Worm (Caenorhabditis elegans) whole organism, L1 larva: ENCODE data around the gene nhr-143.
A peak's percentile ranks its signal among the peaks of the same experiment; 100 is the strongest.

ENCODE experiments used
- C16A3.4 ChIP-seq: fragments of 150-350 bp; optimal IDR thresholded peaks from 2 replicates; lab custom pipeline; 2014; ENCODE audit warnings: missing biosample characterization, missing genetic modification characterization
- Y116A8C.19 ChIP-seq: sonication (generic microtip); optimal IDR thresholded peaks from 2 replicates; lab custom pipeline; 2016; ENCODE audit warnings: missing compliant biosample characterization, missing genetic modification characterization, borderline replicate concordance
- aha-1 ChIP-seq: fragments of 150-350 bp; optimal IDR thresholded peaks from 2 replicates; lab custom pipeline; 2014; ENCODE audit warnings: missing biosample characterization, missing genetic modification characterization
- alr-1 ChIP-seq: fragments of 200-800 bp; sonication (Bioruptor generic); optimal IDR thresholded peaks from 2 replicates; lab custom pipeline; 2018; ENCODE audit warnings: borderline replicate concordance, mild to moderate bottlenecking, missing genetic modification characterization, missing compliant biosample characterization
- aly-2 ChIP-seq: fragments of 150-350 bp; optimal IDR thresholded peaks from 2 replicates; lab custom pipeline; 2014; ENCODE audit warnings: missing biosample characterization, missing genetic modification characterization
- ama-1 ChIP-seq: fragments of 150-350 bp; optimal IDR thresholded peaks from 2 replicates; lab custom pipeline; 2014
- blmp-1 ChIP-seq: fragments of 150-350 bp; optimal IDR thresholded peaks from 2 replicates; lab custom pipeline; 2014; ENCODE audit warnings: missing biosample characterization, missing genetic modification characterization
- ceh-63 ChIP-seq: fragments of 200-800 bp; sonication (Bioruptor generic); optimal IDR thresholded peaks from 2 replicates; lab custom pipeline; 2018; ENCODE audit warnings: mild to moderate bottlenecking, missing genetic modification characterization, missing compliant biosample characterization
- ceh-8 ChIP-seq: fragments of 200-800 bp; sonication (Bioruptor generic); optimal IDR thresholded peaks from 2 replicates; lab custom pipeline; 2018; ENCODE audit warnings: mild to moderate bottlenecking, missing genetic modification characterization, moderate library complexity, missing compliant biosample characterization
- ceh-82 ChIP-seq, 3 experiments: fragments of 150-350 bp in 1 of 3; sonication (generic microtip) in 2 of 3; optimal IDR thresholded peaks; 2 replicates each; lab custom pipeline; 2014 to 2017; ENCODE audit warnings: missing biosample characterization in 3 of 3, missing genetic modification characterization in 3 of 3
- ces-1 ChIP-seq: fragments of 150-350 bp; optimal IDR thresholded peaks from 2 replicates; lab custom pipeline; 2014; ENCODE audit warnings: missing biosample characterization, missing genetic modification reagents, missing genetic modification characterization
- efl-3 ChIP-seq: fragments of 200-800 bp; sonication (Bioruptor generic); optimal IDR thresholded peaks from 2 replicates; lab custom pipeline; 2018; ENCODE audit warnings: mild to moderate bottlenecking, missing genetic modification characterization, missing compliant biosample characterization
- egl-13 ChIP-seq: sonication (generic microtip); optimal IDR thresholded peaks from 2 replicates; lab custom pipeline; 2016; ENCODE audit warnings: missing genotype, missing genetic modification reagents, missing genetic modification characterization, missing compliant biosample characterization
- egl-27 ChIP-seq, 2 experiments: fragments of 150-350 bp in 1 of 2; sonication (generic microtip); optimal IDR thresholded peaks; 3 replicates each; lab custom pipeline; 2017 to 2018; ENCODE audit warnings: missing biosample characterization in 2 of 2, missing genetic modification characterization in 2 of 2, missing genetic modification reagents in 2 of 2
- elt-2 ChIP-seq: sonication (generic microtip); optimal IDR thresholded peaks from 2 replicates; lab custom pipeline; 2016; ENCODE audit warnings: missing genetic modification characterization, mild to moderate bottlenecking, inconsistent platforms, missing compliant biosample characterization, missing genetic modification reagents
- elt-3 ChIP-seq, 6 experiments: fragments of 150-350 bp in 1 of 6; sonication (generic microtip); optimal IDR thresholded peaks; 2 replicates each; lab custom pipeline; 2017 to 2018; ENCODE audit warnings: missing biosample characterization in 6 of 6, missing genetic modification characterization in 6 of 6, inconsistent platforms in 1 of 6
- ets-5 ChIP-seq: fragments of 200-800 bp; sonication (Bioruptor generic); IDR thresholded peaks from 2 replicates; pipeline ENCODE4 v1.3.6; 2022; ENCODE audit warnings: missing genetic modification characterization, missing compliant biosample characterization
- fkh-10 ChIP-seq: sonication (generic microtip); optimal IDR thresholded peaks from 2 replicates; lab custom pipeline; 2017; ENCODE audit warnings: missing biosample characterization, missing genetic modification reagents, missing genetic modification characterization
- fos-1 ChIP-seq: fragments of 150-350 bp; optimal IDR thresholded peaks from 2 replicates; lab custom pipeline; 2014; ENCODE audit warnings: missing biosample characterization, missing genetic modification characterization
- hlh-4 ChIP-seq: sonication (generic microtip); optimal IDR thresholded peaks from 2 replicates; lab custom pipeline; 2016; ENCODE audit warnings: mild to moderate bottlenecking, missing genetic modification characterization, missing compliant biosample characterization
- hpl-2 ChIP-seq: fragments of 150-350 bp; optimal IDR thresholded peaks from 2 replicates; lab custom pipeline; 2014; ENCODE audit warnings: missing biosample characterization, missing genetic modification reagents, missing genetic modification characterization
- jun-1 ChIP-seq: fragments of 150-350 bp; optimal IDR thresholded peaks from 2 replicates; lab custom pipeline; 2014; ENCODE audit warnings: missing biosample characterization, missing genetic modification reagents, missing genetic modification characterization
- lin-14 ChIP-seq: fragments of 200-800 bp; sonication (Bioruptor generic); optimal IDR thresholded peaks from 2 replicates; lab custom pipeline; 2018; ENCODE audit warnings: mild to moderate bottlenecking, missing genetic modification characterization, moderate library complexity, missing compliant biosample characterization
- lin-15B ChIP-seq: fragments of 150-350 bp; sonication (generic microtip); optimal IDR thresholded peaks from 3 replicates; lab custom pipeline; 2014; ENCODE audit warnings: missing biosample characterization, missing genetic modification characterization
- lsy-2 ChIP-seq, 2 experiments: fragments of 150-350 bp; optimal IDR thresholded peaks; 2 replicates each; lab custom pipeline; 2014; ENCODE audit warnings: missing biosample characterization in 2 of 2, missing genetic modification characterization in 2 of 2
- mep-1 ChIP-seq: fragments of 150-350 bp; optimal IDR thresholded peaks from 2 replicates; lab custom pipeline; 2014; ENCODE audit warnings: missing biosample characterization, missing genetic modification characterization
- nhr-11 ChIP-seq: fragments of 150-350 bp; optimal IDR thresholded peaks from 2 replicates; lab custom pipeline; 2014; ENCODE audit warnings: missing biosample characterization, missing genetic modification characterization
- nhr-12 ChIP-seq: sonication (generic microtip); optimal IDR thresholded peaks from 2 replicates; lab custom pipeline; 2017; ENCODE audit warnings: missing biosample characterization, missing genetic modification characterization
- nhr-237 ChIP-seq: fragments of 150-350 bp; optimal IDR thresholded peaks from 2 replicates; lab custom pipeline; 2014; ENCODE audit warnings: missing biosample characterization, missing genetic modification characterization
- nhr-47 ChIP-seq: sonication (generic microtip); optimal IDR thresholded peaks from 2 replicates; lab custom pipeline; 2016; ENCODE audit warnings: mild to moderate bottlenecking, missing genetic modification characterization, moderate library complexity, missing compliant biosample characterization
- nhr-71 ChIP-seq: sonication (generic microtip); optimal IDR thresholded peaks from 2 replicates; lab custom pipeline; 2016; ENCODE audit warnings: mild to moderate bottlenecking, missing genetic modification characterization, moderate library complexity, missing compliant biosample characterization
- nhr-76 ChIP-seq: sonication (generic microtip); optimal IDR thresholded peaks from 2 replicates; lab custom pipeline; 2017; ENCODE audit warnings: missing biosample characterization, missing genetic modification characterization
- nhr-84 ChIP-seq: sonication (generic microtip); optimal IDR thresholded peaks from 2 replicates; lab custom pipeline; 2017; ENCODE audit warnings: missing biosample characterization, missing genetic modification characterization
- nhr-85 ChIP-seq: sonication (generic microtip); peaks from one replicate; lab custom pipeline; 2016; ENCODE audit warnings: missing genetic modification characterization, inconsistent platforms, missing compliant biosample characterization
- pax-3 ChIP-seq: fragments of 200-800 bp; sonication (Bioruptor generic); optimal IDR thresholded peaks from 2 replicates; lab custom pipeline; 2018; ENCODE audit warnings: mild to moderate bottlenecking, missing genetic modification characterization, moderate library complexity, missing compliant biosample characterization
- rnt-1 ChIP-seq: sonication (generic microtip); optimal IDR thresholded peaks from 2 replicates; lab custom pipeline; 2016; ENCODE audit warnings: mild to moderate bottlenecking, missing genetic modification characterization, moderate library complexity, missing compliant biosample characterization
- skn-1 ChIP-seq: fragments of 150-350 bp; optimal IDR thresholded peaks from 2 replicates; lab custom pipeline; 2014; ENCODE audit warnings: missing biosample characterization, missing genetic modification characterization
- snu-23 ChIP-seq: sonication (generic microtip); optimal IDR thresholded peaks from 2 replicates; lab custom pipeline; 2016; ENCODE audit warnings: missing genetic modification characterization, missing compliant biosample characterization
- sox-4 ChIP-seq: sonication (generic microtip); optimal IDR thresholded peaks from 2 replicates; lab custom pipeline; 2016; ENCODE audit warnings: missing genetic modification characterization, missing compliant biosample characterization
- sptf-1 ChIP-seq: fragments of 150-350 bp; optimal IDR thresholded peaks from 2 replicates; lab custom pipeline; 2014; ENCODE audit warnings: missing biosample characterization, missing genetic modification characterization
- swsn-7 ChIP-seq: sonication (generic microtip); optimal IDR thresholded peaks from 2 replicates; lab custom pipeline; 2016; ENCODE audit warnings: missing genetic modification characterization, missing compliant biosample characterization
- tbx-2 ChIP-seq: sonication (generic microtip); optimal IDR thresholded peaks from 2 replicates; lab custom pipeline; 2016; ENCODE audit warnings: missing genetic modification characterization, missing compliant biosample characterization
- unc-130 ChIP-seq: fragments of 150-350 bp; optimal IDR thresholded peaks from 2 replicates; lab custom pipeline; 2017; ENCODE audit warnings: missing biosample characterization, missing genetic modification characterization, inconsistent platforms
- unc-86 ChIP-seq: sonication (generic microtip); optimal IDR thresholded peaks from 2 replicates; lab custom pipeline; 2016; ENCODE audit warnings: missing genetic modification characterization, missing compliant biosample characterization
- unc-98 ChIP-seq: fragments of 200-800 bp; sonication (Bioruptor generic); IDR thresholded peaks from 2 replicates; pipeline ENCODE4 v1.3.6; 2022; ENCODE audit warnings: missing genetic modification characterization, missing compliant biosample characterization
- zip-4 ChIP-seq: fragments of 200-800 bp; sonication (Bioruptor generic); optimal IDR thresholded peaks from 2 replicates; lab custom pipeline; 2018; ENCODE audit warnings: mild to moderate bottlenecking, missing genetic modification characterization, moderate library complexity, missing compliant biosample characterization
- ztf-11 ChIP-seq, 2 experiments: sonication (generic microtip); optimal IDR thresholded peaks; 2 replicates each; lab custom pipeline; 2016 to 2017; ENCODE audit warnings: missing genetic modification characterization in 2 of 2, missing biosample characterization in 1 of 2, missing compliant biosample characterization in 1 of 2
- ztf-4 ChIP-seq: fragments of 150-350 bp; optimal IDR thresholded peaks from 2 replicates; lab custom pipeline; 2014; ENCODE audit warnings: missing biosample characterization, missing genetic modification characterization

nhr-143 gene

ce11 chrV:9001175-9001574 lies 26.4 kb upstream of the nhr-143 start, which contains the start of gene F59E11.2:
F59E11.2 (plus strand) TSS chrV:9001475.
- TF ChIP-seq sox-4 (tag; lab: Kevin White, UChicago) (no peak), C16A3.4 (tag; lab: Kevin White, UChicago) (no peak), Y116A8C.19 (tag; lab: Kevin White, UChicago) (no peak), nhr-85 (tag; lab: Kevin White, UChicago) (no peak), elt-2 (tag; lab: Kevin White, UChicago) (no peak), fkh-10 (GFP tag; lab: Kevin White, UChicago) (no peak), rnt-1 (no peak), nhr-11 (no peak), lin-15B (tag; lab: Kevin White, UChicago) (no peak), unc-86 (tag; lab: Kevin White, UChicago) (no peak), swsn-7 (tag; lab: Kevin White, UChicago) (no peak), nhr-71 (tag; lab: Kevin White, UChicago) (no peak), jun-1 (tag; lab: Kevin White, UChicago) (no peak)
- TF ChIP-seq, all 84 proteins: peak for 0

- TF ChIP-seq zip-4 (GFP tag; lab: Kevin White, UChicago) (no peak), ceh-8 (no peak), hpl-2 (GFP tag; lab: Kevin White, UChicago) (no peak), aly-2 (no peak), alr-1 (tag; lab: Kevin White, UChicago) (no peak), nhr-237 (tag; lab: Kevin White, UChicago) (no peak), ztf-4 (tag; lab: Kevin White, UChicago) (no peak), snu-23 (GFP tag; lab: Kevin White, UChicago) (no peak), ceh-82 (tag; optimal IDR thresholded peaks at IDR 0.05; lab: Kevin White, UChicago) (no peak), mep-1 (tag; lab: Kevin White, UChicago) (no peak), efl-3 (GFP tag; lab: Kevin White, UChicago) (no peak), sptf-1 (tag; lab: Kevin White, UChicago) (no peak), blmp-1 (tag; lab: Kevin White, UChicago) (no peak), unc-98 (GFP tag; lab: Robert Waterston, UW) (no peak)
These were observed 20.1 kb upstream of the nhr-143 start, which contains the start of gene F59E11.5 for ce11 chrV:8994801-8995200. F59E11.5 (plus strand) TSS chrV:8995101.

- TF ChIP-seq unc-130 (tag; lab: Kevin White, UChicago), result peak; percentile 23
- TF ChIP-seq snu-23 (GFP tag; lab: Kevin White, UChicago), result peak; percentile 48
- TF ChIP-seq C16A3.4 (tag; lab: Kevin White, UChicago), result no peak
- no peak for TF ChIP-seq nhr-12 (tag; lab: Kevin White, UChicago)
- TF ChIP-seq egl-27 (tag; optimal IDR thresholded peaks at IDR 0.05; lab: Kevin White, UChicago), result no peak
- TF ChIP-seq ets-5 (GFP tag; lab: Robert Waterston, UW), result no peak
- TF ChIP-seq swsn-7 (tag; lab: Kevin White, UChicago), result no peak
- no peak for TF ChIP-seq rnt-1
- TF ChIP-seq efl-3 (GFP tag; lab: Kevin White, UChicago), result no peak
- TF ChIP-seq lsy-2 (tag; optimal IDR thresholded peaks at IDR 0.05; lab: Kevin White, UChicago), result peak in 1 of 2 experiments; percentile 3
- no peak for TF ChIP-seq ztf-4 (tag; lab: Kevin White, UChicago)
- peak; percentile 23 for TF ChIP-seq tbx-2 (tag; lab: Kevin White, UChicago)
- no peak for TF ChIP-seq ama-1
- TF ChIP-seq pax-3 (tag; lab: Kevin White, UChicago), result no peak
- TF ChIP-seq fos-1, result no peak
- TF ChIP-seq nhr-47 (tag; lab: Kevin White, UChicago), result no peak
- TF ChIP-seq fkh-10 (GFP tag; lab: Kevin White, UChicago), result no peak
- no peak for TF ChIP-seq skn-1
- TF ChIP-seq blmp-1 (tag; lab: Kevin White, UChicago), result peak; percentile 96
- no peak for TF ChIP-seq zip-4 (GFP tag; lab: Kevin White, UChicago)
- TF ChIP-seq aha-1 (tag; lab: Kevin White, UChicago), result no peak
- no peak for TF ChIP-seq mep-1 (tag; lab: Kevin White, UChicago)
- no peak for TF ChIP-seq ces-1 (GFP tag; lab: Kevin White, UChicago)
- TF ChIP-seq lin-14 (GFP tag; lab: Kevin White, UChicago), result peak; percentile 61
- TF ChIP-seq hlh-4, result no peak
- no peak for TF ChIP-seq nhr-76 (tag; lab: Kevin White, UChicago)
- TF ChIP-seq egl-13, result no peak
- TF ChIP-seq nhr-71 (tag; lab: Kevin White, UChicago), result peak; percentile 30
- peak; percentile 93 for TF ChIP-seq nhr-85 (tag; lab: Kevin White, UChicago)
- peak in 4 of 6 experiments; percentile 44 to 91 (median 86) for TF ChIP-seq elt-3 (tag; optimal IDR thresholded peaks at IDR 0.05; lab: Kevin White, UChicago)
- TF ChIP-seq ceh-63 (GFP tag; lab: Kevin White, UChicago), result no peak
- no peak for TF ChIP-seq nhr-84 (tag; lab: Kevin White, UChicago)
- TF ChIP-seq ztf-11 (tag; optimal IDR thresholded peaks at IDR 0.05; lab: Kevin White, UChicago), result no peak
These were observed 19.5 kb upstream of the nhr-143 start for ce11 chrV:8994272-8994671.
